Fruit fly (Drosophila melanogaster): Measurements from ENCODE around the gene Las.

Gene Las

DNA sequence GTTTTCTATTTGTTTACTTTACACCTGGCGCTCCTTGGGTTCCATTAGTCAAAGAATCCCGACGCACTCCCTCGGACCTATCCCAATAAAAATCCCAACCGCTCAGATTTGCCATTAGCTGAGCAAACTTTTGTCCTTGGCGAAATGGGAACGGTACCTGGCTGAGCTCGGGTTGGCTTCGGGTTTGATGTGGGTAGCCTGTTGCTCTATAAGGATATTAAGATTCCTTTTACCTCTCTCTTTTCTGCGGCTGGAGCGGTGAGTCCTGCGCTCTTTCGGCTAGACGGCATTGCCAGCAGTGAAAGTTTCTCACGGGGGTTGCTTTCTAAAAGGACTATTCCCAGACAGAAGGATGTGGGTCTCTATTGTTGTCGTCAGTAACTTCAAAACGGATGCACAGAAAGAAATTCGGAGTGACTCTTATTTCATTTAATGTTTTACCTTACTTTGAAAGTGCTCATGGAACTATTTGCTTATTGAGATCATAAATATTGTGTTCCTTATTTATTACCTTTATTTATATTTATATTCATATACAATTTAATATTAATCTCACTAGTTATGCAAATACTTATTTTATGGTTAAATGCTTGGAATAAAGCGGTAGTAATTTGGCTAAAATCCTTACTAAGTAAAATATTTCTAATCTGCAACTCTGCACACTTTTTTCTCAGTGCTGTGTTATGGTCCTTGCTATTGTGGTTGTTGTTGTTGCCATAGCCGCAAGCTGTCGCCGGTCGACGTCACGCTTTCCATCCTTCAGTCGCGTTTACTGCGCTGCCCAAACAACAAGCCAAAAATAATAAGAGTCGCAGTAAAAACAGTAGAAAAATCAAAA, 9.7 kb upstream of the Las start, which contains the start of gene CG5910 (continued):
- TF ChIP-seq CG11723 (GFP tag; optimal IDR thresholded peaks at IDR 0.05) (peak; percentile 71), h (optimal IDR thresholded peaks at IDR 0.05) (no peak), CG3995 (GFP tag; optimal IDR thresholded peaks at IDR 0.05) (no peak), CTCF (GFP tag; optimal IDR thresholded peaks at IDR 0.05) (peak; percentile 36), CG18262 (tag; optimal IDR thresholded peaks at IDR 0.05) (peak; percentile 95), mam (GFP tag; optimal IDR thresholded peaks at IDR 0.05) (peak; percentile 53), scrt (GFP tag; optimal IDR thresholded peaks at IDR 0.05) (peak; percentile 98), Hr3 (GFP tag; optimal IDR thresholded peaks at IDR 0.05) (peak; percentile 86), sima (GFP tag; optimal IDR thresholded peaks at IDR 0.05) (no peak), Adf1 (GFP tag; IDR thresholded peaks at IDR 0.05) (0 out of 2 replicates have a peak, but pooled peaks have one; percentile 44), CG18599 (GFP tag; optimal IDR thresholded peaks at IDR 0.05) (peak; percentile 96), Chrac-16 (GFP tag; optimal IDR thresholded peaks at IDR 0.05) (peak; percentile 78), YL-1 (GFP tag; optimal IDR thresholded peaks at IDR 0.05) (peak; percentile 64), TFAM (GFP tag; optimal IDR thresholded peaks at IDR 0.05) (no peak), nau (GFP tag; optimal IDR thresholded peaks at IDR 0.05) (peak; percentile 53), tin (GFP tag; optimal IDR thresholded peaks at IDR 0.05) (peak; percentile 83), Stat92E (GFP tag; optimal IDR thresholded peaks at IDR 0.05) (peak in 1 of 3 experiments; percentile 7), Doc3 (GFP tag; IDR thresholded peaks at IDR 0.05; ENCODE audit: partially characterized antibody) (no peak), trem (tag; optimal IDR thresholded peaks at IDR 0.05) (peak; percentile 89), Hmx (GFP tag; optimal IDR thresholded peaks at IDR 0.05) (no peak), salm (tag; optimal IDR thresholded peaks at IDR 0.05) (peak; percentile 79), dati (GFP tag; IDR thresholded peaks at IDR 0.05) (no peak), CG10654 (GFP tag; optimal IDR thresholded peaks at IDR 0.05) (peak; percentile 76), Hey (tag; optimal IDR thresholded peaks at IDR 0.05) (no peak), wdn (GFP tag; IDR thresholded peaks at IDR 0.05) (peak; percentile 72), cato (GFP tag; optimal IDR thresholded peaks at IDR 0.05; ENCODE audit: borderline replicate concordance) (peak; percentile 45), Hsf (GFP tag; optimal IDR thresholded peaks at IDR 0.05) (peak; percentile 40), Poxn (GFP tag; IDR thresholded peaks at IDR 0.05) (0 out of 2 replicates have a peak, but pooled peaks have one; percentile 18), btn (GFP tag; optimal IDR thresholded peaks at IDR 0.05) (no peak), fd3F (GFP tag; optimal IDR thresholded peaks at IDR 0.05) (peak; percentile 79), CG17186 (GFP tag; optimal IDR thresholded peaks at IDR 0.05) (no peak), Atf3 (GFP tag; optimal IDR thresholded peaks at IDR 0.05) (peak; percentile 1), ab (GFP tag; optimal IDR thresholded peaks at IDR 0.05) (no peak), sug (tag; optimal IDR thresholded peaks at IDR 0.05) (peak; percentile 84), pros (GFP tag; optimal IDR thresholded peaks at IDR 0.05) (peak; percentile 91), Ptx1 (GFP tag; IDR thresholded peaks at IDR 0.05) (peak; percentile 83), Dip3 (GFP tag; optimal IDR thresholded peaks at IDR 0.05) (no peak), CG14050 (GFP tag; IDR thresholded peaks at IDR 0.05) (peak; percentile 54; the same call in 1 of the 3 replicates), CG9727 (GFP tag; optimal IDR thresholded peaks at IDR 0.05) (peak; percentile 95), Fer3 (tag; optimal IDR thresholded peaks at IDR 0.05) (peak; percentile 84), sens (GFP tag) (peak; percentile 81), CG2678 (tag; optimal IDR thresholded peaks at IDR 0.05) (peak; percentile 96), NfI (GFP tag; optimal IDR thresholded peaks at IDR 0.05) (peak; percentile 84), CG42726 (GFP tag; IDR thresholded peaks at IDR 0.05; ENCODE audit: partially characterized antibody) (no peak), Dip2 (GFP tag; IDR thresholded peaks at IDR 0.05) (no peak), Hr78 (GFP tag; optimal IDR thresholded peaks at IDR 0.05) (no peak), CG9817 (tag; optimal IDR thresholded peaks at IDR 0.05) (peak; percentile 80), CG31388 (GFP tag; optimal IDR thresholded peaks at IDR 0.05) (peak; percentile 70), luna (GFP tag; optimal IDR thresholded peaks at IDR 0.05) (no peak)

All from whole organism, embryonic.